Worm (Caenorhabditis elegans): ENCODE measurements around the gene F23H12.5.

DNA sequence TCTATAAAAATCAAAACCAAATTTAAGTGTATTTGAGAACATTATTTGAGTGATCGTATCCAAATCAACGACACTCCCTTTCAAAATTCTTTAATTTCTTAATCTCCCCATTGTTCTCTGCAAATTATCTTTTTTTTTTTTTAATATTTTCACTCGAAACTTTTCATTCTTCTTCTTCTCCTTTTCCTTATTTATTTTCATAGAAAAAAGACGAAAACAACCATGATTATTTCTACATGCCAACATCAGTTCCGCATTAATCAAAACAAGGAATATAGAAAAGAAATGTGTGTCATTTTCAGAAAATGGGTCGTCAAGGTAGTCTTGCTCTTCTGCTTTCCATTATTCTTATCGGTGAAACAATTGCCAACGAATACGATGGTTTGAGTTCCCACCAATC, 39.1 kb downstream of the F23H12.5 start, which contains the start of gene K01D12.5:
- TF ChIP-seq ama-1 (optimal IDR thresholded peaks at IDR 0.05) (no peak), sea-1 (GFP tag; conservative IDR thresholded peaks at IDR 0.05) (no peak)
